ENCODE assay signal across 2 worm cellular contexts in genomic region chrV:14133002-14133763, ce11.
TF ChIP-seq lines count a peak whose summit lies in the region.

No protein-coding gene starts in this region.

TF ChIP-seq in whole organism, L1 larva, 84 proteins besides CTCF, POLR2A, EP300 and RAD21 (continued from another document):
- TF ChIP-seq isw-1 (GFP tag; IDR thresholded peaks at IDR 0.05; lab: Robert Waterston, UW) (no peak), lin-14 (GFP tag; optimal IDR thresholded peaks at IDR 0.05; lab: Kevin White, UChicago) (peak; percentile 10), rnt-1 (tag; optimal IDR thresholded peaks at IDR 0.05; lab: Kevin White, UChicago) (peak; percentile 52)

TF ChIP-seq in whole organism, L2 larva, 48 proteins besides CTCF, POLR2A, EP300 and RAD21 (continued from another document):
- peak; percentile 8 for TF ChIP-seq sma-9 (GFP tag; optimal IDR thresholded peaks at IDR 0.05; lab: Kevin White, UChicago)
- no peak for TF ChIP-seq sma-9 (tag; optimal IDR thresholded peaks at IDR 0.05; lab: Kevin White, UChicago)
- TF ChIP-seq nhr-77 (tag; optimal IDR thresholded peaks at IDR 0.05; lab: Kevin White, UChicago) = no peak
- TF ChIP-seq blmp-1 (tag; optimal IDR thresholded peaks at IDR 0.05; lab: Kevin White, UChicago; ENCODE audit: insufficient read depth) = no peak
- no peak for TF ChIP-seq elt-1 (tag; optimal IDR thresholded peaks at IDR 0.05; lab: Kevin White, UChicago)
- TF ChIP-seq skn-1 (tag; optimal IDR thresholded peaks at IDR 0.05; lab: Kevin White, UChicago) = no peak
- no peak for TF ChIP-seq elt-3 (tag; optimal IDR thresholded peaks at IDR 0.05; lab: Kevin White, UChicago)
- no peak for TF ChIP-seq mdl-1 (tag; optimal IDR thresholded peaks at IDR 0.05; lab: Kevin White, UChicago)
- no peak for TF ChIP-seq nhr-23 (tag; optimal IDR thresholded peaks at IDR 0.05; lab: Kevin White, UChicago)
- peak; percentile 8 for TF ChIP-seq nhr-129 (tag; optimal IDR thresholded peaks at IDR 0.05; lab: Kevin White, UChicago)
- TF ChIP-seq unc-62 (GFP tag; optimal IDR thresholded peaks at IDR 0.05; lab: Kevin White, UChicago) = no peak
- no peak for TF ChIP-seq nhr-11 (tag; optimal IDR thresholded peaks at IDR 0.05; lab: Kevin White, UChicago)
- TF ChIP-seq sma-3 (GFP tag; optimal IDR thresholded peaks at IDR 0.05; lab: Kevin White, UChicago) = no peak
- no peak for TF ChIP-seq egl-27 (tag; optimal IDR thresholded peaks at IDR 0.05; lab: Kevin White, UChicago)
- no peak for TF ChIP-seq unc-39 (tag; optimal IDR thresholded peaks at IDR 0.05; lab: Kevin White, UChicago)
- TF ChIP-seq nhr-25 (tag; optimal IDR thresholded peaks at IDR 0.05; lab: Kevin White, UChicago) = peak; percentile 17
- peak in 1 of 2 experiments; percentile 16 for TF ChIP-seq lsy-2 (tag; optimal IDR thresholded peaks at IDR 0.05; lab: Kevin White, UChicago)
- no peak for TF ChIP-seq lin-11 (tag; optimal IDR thresholded peaks at IDR 0.05; lab: Kevin White, UChicago)
- no peak for TF ChIP-seq zag-1 (tag; optimal IDR thresholded peaks at IDR 0.05; lab: Kevin White, UChicago)
- no peak for TF ChIP-seq ZK546.5 (tag; optimal IDR thresholded peaks at IDR 0.05; lab: Kevin White, UChicago)
- TF ChIP-seq unc-55 (GFP tag; optimal IDR thresholded peaks at IDR 0.05; lab: Kevin White, UChicago) = no peak
- no peak for TF ChIP-seq ama-1 (optimal IDR thresholded peaks at IDR 0.05; lab: Kevin White, UChicago)
- TF ChIP-seq aly-2 (tag; optimal IDR thresholded peaks at IDR 0.05; lab: Kevin White, UChicago) = no peak
- TF ChIP-seq ceh-16 (tag; optimal IDR thresholded peaks at IDR 0.05; lab: Kevin White, UChicago) = no peak
